Worm (Caenorhabditis elegans): Measurements from ENCODE around the gene sluh-7.

sluh-7 gene

ce11 chrV:10381726-10382125, 26.1 kb upstream of the sluh-7 start, which contains the start of gene abu-1:
Gene abu-1 (minus strand): TSS chrV:10381826.
- TF ChIP-seq F52B5.7 (tag; optimal IDR thresholded peaks at IDR 0.05) = no peak
- TF ChIP-seq unc-130 (GFP tag; optimal IDR thresholded peaks at IDR 0.05) = no peak
- TF ChIP-seq B0019.2 (GFP tag; conservative IDR thresholded peaks at IDR 0.05) = no peak
- no peak for TF ChIP-seq lag-1 (GFP tag; IDR thresholded peaks at IDR 0.05)
- TF ChIP-seq repo-1 (tag; optimal IDR thresholded peaks at IDR 0.05) = no peak
- TF ChIP-seq madf-3 (GFP tag; IDR thresholded peaks at IDR 0.05) = no peak
- TF ChIP-seq mcd-1 (GFP tag; IDR thresholded peaks at IDR 0.05) = no peak
- no peak for TF ChIP-seq lir-1 (GFP tag; conservative IDR thresholded peaks at IDR 0.05)
- TF ChIP-seq ztf-3 (GFP tag; optimal IDR thresholded peaks at IDR 0.05) = no peak
- no peak for TF ChIP-seq bed-2 (GFP tag; IDR thresholded peaks at IDR 0.05)
- no peak for TF ChIP-seq chd-7 (tag; optimal IDR thresholded peaks at IDR 0.05)
- no peak for TF ChIP-seq ama-1 (optimal IDR thresholded peaks at IDR 0.05)
- no peak for TF ChIP-seq ama-1 (GFP tag; optimal IDR thresholded peaks at IDR 0.05)
- TF ChIP-seq sdz-38 (tag; optimal IDR thresholded peaks at IDR 0.05) = no peak
- no peak for TF ChIP-seq ZK185.1 (tag; optimal IDR thresholded peaks at IDR 0.05; ENCODE audit: poor library complexity, severe bottlenecking)
- no peak for TF ChIP-seq efl-1 (GFP tag; optimal IDR thresholded peaks at IDR 0.05)
- no peak for TF ChIP-seq ztf-25 (GFP tag; IDR thresholded peaks at IDR 0.05)
- TF ChIP-seq snpc-3.4 (tag; optimal IDR thresholded peaks at IDR 0.05) = no peak
- TF ChIP-seq ceh-58 (GFP tag; IDR thresholded peaks at IDR 0.05) = no peak
- no peak for TF ChIP-seq tlf-1 (GFP tag; optimal IDR thresholded peaks at IDR 0.05)

- TF ChIP-seq lsl-1 (GFP tag; optimal IDR thresholded peaks at IDR 0.05) = no peak
- no peak for TF ChIP-seq Y67H2A.10 (GFP tag; conservative IDR thresholded peaks at IDR 0.05)
- TF ChIP-seq T07F8.4 (tag; optimal IDR thresholded peaks at IDR 0.05) = no peak
- no peak for TF ChIP-seq dpl-1 (GFP tag; optimal IDR thresholded peaks at IDR 0.05)
These were observed 24.1 kb upstream of the sluh-7 start for ce11 chrV:10379761-10380160.

ce11 chrV:10379293-10379692, 23.7 kb upstream of the sluh-7 start, which contains the start of gene AC3.12:
Gene AC3.12 (minus strand): TSS chrV:10379393.
- no peak for TF ChIP-seq ZK185.1 (tag; optimal IDR thresholded peaks at IDR 0.05; ENCODE audit: poor library complexity, severe bottlenecking)
- TF ChIP-seq ceh-27 (GFP tag; optimal IDR thresholded peaks at IDR 0.05) = no peak
- TF ChIP-seq zfh-2 (GFP tag; conservative IDR thresholded peaks at IDR 0.05) = no peak
- TF ChIP-seq ceh-40 (GFP tag; IDR thresholded peaks at IDR 0.05) = no peak
- no peak for TF ChIP-seq F52B5.7 (tag; optimal IDR thresholded peaks at IDR 0.05)
- no peak for TF ChIP-seq hrde-1 (tag; optimal IDR thresholded peaks at IDR 0.05; ENCODE audit: borderline replicate concordance)
- TF ChIP-seq pha-4 (tag; optimal IDR thresholded peaks at IDR 0.05) = no peak
- TF ChIP-seq egl-44 (GFP tag; IDR thresholded peaks at IDR 0.05) = no peak
- no peak for TF ChIP-seq ztf-6 (GFP tag; IDR thresholded peaks at IDR 0.05)
- TF ChIP-seq snpc-4 (GFP tag; optimal IDR thresholded peaks at IDR 0.05) = no peak
- no peak for TF ChIP-seq snpc-4 (tag; optimal IDR thresholded peaks at IDR 0.05)
- TF ChIP-seq tlf-1 (GFP tag; optimal IDR thresholded peaks at IDR 0.05) = no peak
- no peak for TF ChIP-seq F57C9.4 (tag; optimal IDR thresholded peaks at IDR 0.05)
- TF ChIP-seq D2030.7 (GFP tag; IDR thresholded peaks at IDR 0.05) = no peak
- TF ChIP-seq Y53F4B.3 (GFP tag; IDR thresholded peaks at IDR 0.05) = no peak
- TF ChIP-seq rcor-1 (GFP tag; IDR thresholded peaks at IDR 0.05) = no peak

Measured in whole organism, young adult.